Fruit fly (Drosophila melanogaster): Measurements from ENCODE around the gene tal-3A.

- TF ChIP-seq kay (GFP tag; ENCODE audit: borderline replicate concordance) (no peak), CG7045 (GFP tag; optimal IDR thresholded peaks at IDR 0.05) (peak; percentile 29), toe (GFP tag; optimal IDR thresholded peaks at IDR 0.05) (no peak), pad (GFP tag; optimal IDR thresholded peaks at IDR 0.05) (no peak), Crg-1 (GFP tag; optimal IDR thresholded peaks at IDR 0.05) (no peak), CG33017 (tag; optimal IDR thresholded peaks at IDR 0.05) (peak; percentile 4), CG1620 (GFP tag; optimal IDR thresholded peaks at IDR 0.05) (no peak), Mnt (GFP tag; optimal IDR thresholded peaks at IDR 0.05) (no peak), tj (GFP tag; optimal IDR thresholded peaks at IDR 0.05) (no peak), CG12768 (GFP tag; optimal IDR thresholded peaks at IDR 0.05) (peak; percentile 22), bab1 (GFP tag; optimal IDR thresholded peaks at IDR 0.05) (no peak)
Measured at dm6 chr3R:13803892-13804710, 8.8 kb upstream of the tal-3A start.

All from whole organism, adult.